Worm (Caenorhabditis elegans) whole organism, L4/young adult: ENCODE data around the gene F26G1.3.

Source experiments
- W03F9.2 ChIP-seq: fragments of 150-350 bp; optimal IDR thresholded peaks from 2 replicates; lab custom pipeline; 2014; ENCODE audit warnings: missing biosample characterization, missing genetic modification characterization
- him-1 ChIP-seq: sonication (generic microtip); optimal IDR thresholded peaks from 2 replicates; lab custom pipeline; 2016; ENCODE audit warnings: missing genotype, missing genetic modification reagents, missing genetic modification characterization, missing compliant biosample characterization

DNA sequence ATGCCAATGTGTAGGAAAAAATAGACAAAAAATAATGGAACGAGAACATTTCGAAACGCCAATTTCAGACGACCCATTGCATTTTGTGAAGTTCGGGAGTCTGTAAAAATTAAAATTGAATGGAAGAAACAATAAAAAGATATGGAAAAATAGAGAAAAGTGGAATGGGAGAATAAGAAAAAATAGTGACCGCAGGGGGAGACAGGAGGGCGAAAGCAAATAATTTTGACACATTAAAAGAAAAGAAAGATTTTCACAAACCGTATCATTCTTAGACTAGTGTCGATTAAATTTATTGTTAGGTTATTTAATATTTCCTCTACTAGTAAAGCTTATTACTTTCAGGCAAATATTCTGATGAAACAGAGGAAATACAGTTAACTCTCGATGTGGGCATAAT is 24.7 kb upstream of the F26G1.3 start, which contains the start of gene F41C3.11:
- no peak for TF ChIP-seq him-1
- TF ChIP-seq W03F9.2 (tag; lab: Kevin White, UChicago): no peak
